Fruit fly (Drosophila melanogaster): ENCODE measurements around the gene hdly.

The hdly gene

DNA sequence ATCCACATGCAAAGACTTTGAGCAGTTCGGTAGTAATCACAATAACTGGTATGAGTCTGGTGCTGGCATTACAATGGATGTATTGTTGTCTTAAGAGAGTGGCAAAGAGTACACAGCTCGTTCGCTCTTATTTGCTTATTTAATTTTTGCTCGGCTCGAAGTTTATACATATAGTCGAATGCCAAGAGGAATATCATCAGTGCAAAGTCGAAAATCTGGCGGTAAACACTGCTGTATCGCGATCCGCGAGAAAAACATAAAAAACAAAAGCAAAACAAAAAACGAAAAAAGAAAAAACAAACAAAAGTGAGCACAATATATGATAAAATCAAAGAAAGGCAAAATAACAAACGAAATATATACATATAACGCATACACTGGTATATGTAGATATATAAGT lies at the start of gene hdly (continued):
- peak; percentile 92 for TF ChIP-seq Hr4 (GFP tag; optimal IDR thresholded peaks at IDR 0.05)
- TF ChIP-seq Sox14 (GFP tag; optimal IDR thresholded peaks at IDR 0.05) = peak; percentile 90
- peak; percentile 42 for TF ChIP-seq Ets21C (GFP tag; optimal IDR thresholded peaks at IDR 0.05)
- TF ChIP-seq Hr39 (GFP tag; optimal IDR thresholded peaks at IDR 0.05) = peak; percentile 41
- TF ChIP-seq cyc (GFP tag; optimal IDR thresholded peaks at IDR 0.05) = peak; percentile 68
- TF ChIP-seq vri (GFP tag; optimal IDR thresholded peaks at IDR 0.05) = peak; percentile 95
- peak; percentile 99 for TF ChIP-seq CG6163 (GFP tag; IDR thresholded peaks at IDR 0.05)
- no peak for TF ChIP-seq CG11902 (GFP tag; optimal IDR thresholded peaks at IDR 0.05)

DNA sequence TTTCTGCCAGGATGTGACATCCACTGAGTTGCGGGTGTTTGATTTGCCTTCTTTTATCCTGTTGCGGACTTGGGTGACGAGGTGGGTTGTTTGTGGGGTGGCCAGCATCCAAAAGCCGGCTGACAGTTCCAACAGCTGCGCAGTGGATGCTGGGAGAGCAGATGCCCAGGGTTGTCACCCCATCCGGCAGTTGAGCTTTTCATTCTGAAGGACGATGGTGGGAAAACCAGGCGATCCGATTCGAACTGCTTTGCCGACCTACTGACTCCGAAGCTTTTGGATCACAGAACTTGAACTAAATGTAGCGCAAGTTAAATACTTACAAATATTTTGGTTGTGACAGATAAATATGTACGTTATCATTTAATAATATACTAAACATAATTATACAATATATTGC lies 47.9 kb upstream of the hdly start, which contains the start of gene KaiR1D:
Gene KaiR1D (minus strand): TSS at position 28 of the 400 bp plus-strand sequence.
- TF ChIP-seq Sox15 (GFP tag; optimal IDR thresholded peaks at IDR 0.05) (no peak), fd85E (GFP tag; optimal IDR thresholded peaks at IDR 0.05) (no peak), CG1621 (tag; optimal IDR thresholded peaks at IDR 0.05) (no peak), achi (GFP tag; optimal IDR thresholded peaks at IDR 0.05) (peak; percentile 38), CG9139 (GFP tag; optimal IDR thresholded peaks at IDR 0.05) (no peak), svp (GFP tag) (no peak), CG32006 (GFP tag; optimal IDR thresholded peaks at IDR 0.05) (no peak), Eip78C (GFP tag) (no peak), CG34406 (GFP tag; optimal IDR thresholded peaks at IDR 0.05) (no peak), CG7368 (GFP tag; optimal IDR thresholded peaks at IDR 0.05) (peak; percentile 27)

dm6 chr3R:20870736-20871135 lies 43.4 kb upstream of the hdly start, which contains the start of gene TotA:
Gene TotA, plus strand, starts transcription at chr3R:20871036.
- TF ChIP-seq CG1621 (tag; optimal IDR thresholded peaks at IDR 0.05) (no peak), CG6808 (GFP tag; optimal IDR thresholded peaks at IDR 0.05) (no peak), CG6854 (GFP tag; optimal IDR thresholded peaks at IDR 0.05) (no peak), CG6163 (GFP tag; IDR thresholded peaks at IDR 0.05) (no peak), salr (GFP tag; optimal IDR thresholded peaks at IDR 0.05) (no peak), CG11762 (GFP tag; optimal IDR thresholded peaks at IDR 0.05; ENCODE audit: insufficient read depth) (no peak), Hr38 (GFP tag; optimal IDR thresholded peaks at IDR 0.05) (no peak)

dm6 chr3R:20872688-20873087 lies 41.4 kb upstream of the hdly start, which contains the start of gene TotC:
Gene TotC, plus strand, starts transcription at chr3R:20872988.
- TF ChIP-seq dsx (GFP tag; optimal IDR thresholded peaks at IDR 0.05; ENCODE audit: poor library complexity, severe bottlenecking) (no peak), CG11762 (GFP tag; optimal IDR thresholded peaks at IDR 0.05; ENCODE audit: insufficient read depth) (no peak), CG34406 (GFP tag; optimal IDR thresholded peaks at IDR 0.05) (no peak), Sox15 (GFP tag; optimal IDR thresholded peaks at IDR 0.05) (no peak)

DNA sequence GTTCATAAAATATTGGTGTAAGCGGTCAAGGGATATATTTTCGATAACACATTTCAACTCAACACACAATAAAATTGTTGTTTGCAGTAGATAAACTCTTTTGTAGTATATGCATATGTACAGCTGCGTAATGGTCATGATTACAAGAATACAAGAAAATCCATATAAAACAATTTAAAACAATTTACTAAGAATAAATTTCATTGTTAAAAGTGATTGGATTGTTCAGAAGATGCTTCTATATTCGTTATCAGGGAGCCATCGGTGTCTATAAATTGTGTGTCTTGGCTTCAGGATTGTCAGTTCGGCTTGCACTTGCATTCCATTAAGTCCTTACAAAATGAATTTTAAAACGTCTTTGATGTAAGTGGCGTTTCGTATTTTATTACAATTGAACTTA lies 40.5 kb upstream of the hdly start, which contains the start of gene TotB:
Gene TotB (plus strand): TSS at position 301 of the 400 bp plus-strand sequence.
- TF ChIP-seq svp (GFP tag) (peak; percentile 53), Gug (GFP tag; IDR thresholded peaks at IDR 0.05) (no peak), CG32006 (GFP tag; optimal IDR thresholded peaks at IDR 0.05) (no peak)

DNA sequence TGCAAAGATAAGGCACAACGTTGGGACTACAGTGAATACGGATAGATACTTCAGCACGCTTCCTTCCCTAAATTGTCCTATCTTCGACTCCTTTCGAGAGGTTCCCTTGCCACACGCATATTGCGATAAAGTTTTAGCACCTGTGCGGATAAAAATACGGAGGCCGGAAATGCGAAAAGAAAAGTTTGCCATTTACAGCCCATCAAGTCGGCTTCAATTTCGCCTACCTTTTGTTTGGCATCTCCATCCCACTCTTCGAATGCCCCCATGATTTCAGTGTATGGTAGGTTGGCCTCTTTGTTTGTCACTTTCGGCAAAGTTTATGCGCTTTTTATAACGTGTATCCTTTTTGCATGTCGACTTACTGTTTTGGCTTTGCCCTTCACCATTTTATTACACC lies 37.4 kb upstream of the hdly start:
- TF ChIP-seq Eip75B (GFP tag; optimal IDR thresholded peaks at IDR 0.05) (no peak), salr (GFP tag; optimal IDR thresholded peaks at IDR 0.05) (no peak), cyc (GFP tag; optimal IDR thresholded peaks at IDR 0.05) (no peak), Smox (GFP tag; optimal IDR thresholded peaks at IDR 0.05) (no peak), topi (GFP tag; optimal IDR thresholded peaks at IDR 0.05) (no peak), CG6792 (GFP tag; optimal IDR thresholded peaks at IDR 0.05) (no peak), CG6163 (GFP tag; IDR thresholded peaks at IDR 0.05) (no peak), CG34406 (GFP tag; optimal IDR thresholded peaks at IDR 0.05) (no peak)

DNA sequence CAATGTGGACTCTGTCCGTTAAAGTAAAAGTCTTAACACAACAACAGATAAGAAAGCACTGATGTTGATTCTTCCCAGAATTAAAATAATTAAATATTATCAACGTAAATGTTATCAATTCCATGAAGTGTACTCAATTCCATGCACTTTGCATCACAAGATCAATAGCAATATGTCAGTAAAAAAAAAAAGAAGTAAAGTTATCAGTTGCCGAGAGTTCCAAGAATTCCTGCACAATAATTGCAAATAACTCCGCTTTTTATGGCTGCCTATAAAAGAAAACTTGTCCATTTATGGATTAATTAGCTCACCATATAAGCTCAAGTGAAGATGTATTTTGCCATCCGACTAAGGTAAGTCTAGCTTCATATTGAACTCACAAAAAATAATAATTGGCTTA lies 36.7 kb upstream of the hdly start, which contains the start of gene TotZ:
Gene TotZ (plus strand): TSS at position 301 of the 400 bp plus-strand sequence.
- TF ChIP-seq svp (GFP tag) = peak; percentile 86
- TF ChIP-seq CG31627 (GFP tag; optimal IDR thresholded peaks at IDR 0.05) = no peak
